Worm (Caenorhabditis elegans): ENCODE measurements around the gene D1053.2.

ce11 chrX:11725646-11726045 is 2.3 kb upstream of the D1053.2 start:
- TF ChIP-seq nhr-11 (tag; optimal IDR thresholded peaks at IDR 0.05) = no peak
- TF ChIP-seq nhr-12 (tag; optimal IDR thresholded peaks at IDR 0.05) = no peak
- no peak for TF ChIP-seq lin-39 (tag; optimal IDR thresholded peaks at IDR 0.05)

All from whole organism, L3 larva.